Fruit fly (Drosophila melanogaster) Kc167 (cell line): Measurements from ENCODE around the gene CG1387.

Source experiments
- Sin3A ChIP-seq: fragments of >200 bp; optimal IDR thresholded peaks from 2 replicates; lab custom pipeline; 2018; ENCODE audit warnings: missing external identifiers
- h ChIP-seq: fragments of >200 bp; optimal IDR thresholded peaks from 3 replicates; lab custom pipeline; 2018; ENCODE audit warnings: missing external identifiers
- insv ChIP-seq: fragments of >200 bp; optimal IDR thresholded peaks from 3 replicates; lab custom pipeline; 2018; ENCODE audit warnings: missing external identifiers
- psq ChIP-seq: fragments of >200 bp; optimal IDR thresholded peaks from 2 replicates; lab custom pipeline; 2017; ENCODE audit warnings: missing external identifiers

- TF ChIP-seq insv (lab: Kevin White, UChicago): no peak
- no peak for TF ChIP-seq Sin3A (lab: Kevin White, UChicago)
- TF ChIP-seq h: no peak
- no peak for TF ChIP-seq psq
Measured at dm6 chrX:8398177-8399018, 12.8 kb downstream of the CG1387 start, which contains the start of gene CG10555.
